Worm (Caenorhabditis elegans) whole organism, L3 larva: Measurements from ENCODE around the gene C50E3.11.

Experiments used
- egl-27 ChIP-seq: sonication (generic microtip); optimal IDR thresholded peaks from 4 replicates; lab custom pipeline; 2017; ENCODE audit warnings: missing biosample characterization, missing genetic modification reagents, missing genetic modification characterization
- elt-2 ChIP-seq: sonication (generic microtip); optimal IDR thresholded peaks from 2 replicates; lab custom pipeline; 2016; ENCODE audit warnings: missing genetic modification reagents, mild to moderate bottlenecking, missing genetic modification characterization, missing compliant biosample characterization
- lsy-12 ChIP-seq: sonication (generic microtip); optimal IDR thresholded peaks from 2 replicates; lab custom pipeline; 2016; ENCODE audit warnings: mild to moderate bottlenecking, missing genetic modification characterization, missing compliant biosample characterization
- nhr-11 ChIP-seq: fragments of 150-350 bp; optimal IDR thresholded peaks from 2 replicates; lab custom pipeline; 2014; ENCODE audit warnings: missing biosample characterization, missing genetic modification characterization
- pha-4 ChIP-seq: fragments of 150-350 bp; optimal IDR thresholded peaks from 2 replicates; lab custom pipeline; 2014; ENCODE audit warnings: missing biosample characterization, missing genetic modification reagents, missing genetic modification characterization
- unc-62 ChIP-seq: fragments of 150-350 bp; sonication (generic microtip); optimal IDR thresholded peaks from 4 replicates; lab custom pipeline; 2014; ENCODE audit warnings: missing biosample characterization, missing genetic modification reagents, missing genetic modification characterization
- ztf-11 ChIP-seq: fragments of 150-350 bp; optimal IDR thresholded peaks from 2 replicates; lab custom pipeline; 2014; ENCODE audit warnings: missing biosample characterization, missing genetic modification characterization
- ztf-4 ChIP-seq: fragments of 150-350 bp; optimal IDR thresholded peaks from 2 replicates; lab custom pipeline; 2014; ENCODE audit warnings: missing biosample characterization, missing genetic modification characterization

DNA sequence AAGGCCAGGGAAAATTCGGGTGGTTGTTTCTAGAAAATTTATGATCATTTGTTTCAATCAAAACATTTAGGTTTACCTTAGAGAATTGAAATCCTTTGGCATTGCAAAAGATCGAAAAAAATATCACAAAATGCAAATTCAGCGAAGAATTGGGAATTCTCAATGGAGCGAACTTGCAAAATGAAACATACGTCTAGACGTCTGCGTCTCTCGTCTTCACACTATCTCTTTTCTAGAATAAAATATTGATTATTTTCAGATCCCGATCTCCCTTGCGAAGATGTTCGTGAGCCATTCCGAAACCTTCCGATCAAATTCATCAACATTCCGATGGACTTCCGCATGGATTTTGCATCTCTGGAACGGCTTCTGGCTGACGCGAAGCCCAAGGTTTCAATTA, 22.9 kb downstream of the C50E3.11 start, which contains the start of gene ets-6:
- TF ChIP-seq pha-4 (tag; lab: Kevin White, UChicago) (peak; percentile 69), elt-2 (no peak), unc-62 (GFP tag; lab: Kevin White, UChicago) (no peak), nhr-11 (tag; lab: Kevin White, UChicago) (no peak), ztf-4 (tag; lab: Kevin White, UChicago) (no peak), lsy-12 (no peak), egl-27 (tag; lab: Kevin White, UChicago) (no peak), ztf-11 (no peak)
